Worm (Caenorhabditis elegans) whole organism, dauer: Measurements from ENCODE around the gene col-183.

Source experiments
- unc-62 ChIP-seq: sonication (generic microtip); optimal IDR thresholded peaks from 2 replicates; lab custom pipeline; 2017; ENCODE audit warnings: missing biosample characterization, missing genetic modification reagents, missing genetic modification characterization

Gene col-183

ce11 chrX:13423340-13423739 lies 44.2 kb downstream of the col-183 start, which contains the start of gene fkh-3:
fkh-3 (minus strand) TSS chrX:13423440.
- no peak for TF ChIP-seq unc-62 (GFP tag; lab: Kevin White, UChicago)

ce11 chrX:13421068-13421467 lies 46.5 kb downstream of the col-183 start:
- no peak for TF ChIP-seq unc-62 (GFP tag; lab: Kevin White, UChicago)

DNA sequence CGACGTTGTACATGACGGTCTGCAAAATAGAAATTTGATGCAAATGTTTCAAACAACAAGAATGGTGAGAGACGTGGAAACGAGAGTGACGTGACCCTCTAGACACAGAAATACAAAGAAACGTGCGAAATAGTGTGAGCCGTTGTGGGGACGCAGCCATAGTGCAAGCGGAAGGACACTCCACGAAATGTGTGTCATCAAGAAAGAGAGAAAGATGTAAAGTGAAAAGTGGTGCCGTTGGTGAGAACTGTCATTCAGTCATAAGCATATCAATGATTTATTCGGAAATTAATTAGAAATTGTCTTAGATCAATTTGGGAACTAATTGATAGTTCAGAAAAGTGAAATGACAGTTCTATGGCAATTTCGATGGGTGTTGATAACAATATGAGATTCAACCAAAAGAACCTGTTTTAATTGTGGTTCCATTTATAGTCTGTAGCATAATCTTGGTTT lies 47.7 kb downstream of the col-183 start, which contains the start of gene C29F7.3:
TSS of gene C29F7.3 (minus strand) at position 51 of the 456 bp plus-strand sequence.
- TF ChIP-seq unc-62 (GFP tag; lab: Kevin White, UChicago), result no peak

DNA sequence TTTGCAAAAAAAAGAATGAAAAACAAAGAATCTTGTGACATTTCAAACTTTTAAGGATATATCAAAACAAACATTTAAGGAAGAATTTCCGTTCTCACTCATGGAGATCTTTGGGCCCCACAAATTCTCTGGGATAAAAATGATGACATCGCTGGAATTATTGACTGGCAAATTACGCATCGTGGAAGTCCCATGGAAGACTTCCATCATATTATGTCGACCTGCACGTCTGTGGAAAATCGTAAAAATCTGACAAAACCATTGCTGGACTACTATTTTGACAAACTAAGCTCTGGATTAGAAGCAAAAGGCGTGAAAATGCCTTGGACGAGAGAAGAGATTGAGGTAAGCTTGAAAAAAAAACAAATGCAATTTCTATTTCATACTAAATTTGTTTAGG lies 50.1 kb downstream of the col-183 start:
- TF ChIP-seq unc-62 (GFP tag; lab: Kevin White, UChicago), result no peak
